Worm (Caenorhabditis elegans) whole organism, L1 larva: ENCODE measurements around the gene F52H2.3.

Experiments used
- C04F5.9 ChIP-seq: sonication (generic microtip); optimal IDR thresholded peaks from 2 replicates; lab custom pipeline; 2016; ENCODE audit warnings: missing genetic modification characterization, missing compliant biosample characterization
- C16A3.4 ChIP-seq: fragments of 150-350 bp; optimal IDR thresholded peaks from 2 replicates; lab custom pipeline; 2014; ENCODE audit warnings: missing biosample characterization, missing genetic modification characterization
- C34B4.2 ChIP-seq: sonication (generic microtip); optimal IDR thresholded peaks from 2 replicates; lab custom pipeline; 2017; ENCODE audit warnings: mild to moderate bottlenecking, missing genetic modification characterization, missing compliant biosample characterization
- F16B12.6 ChIP-seq: fragments of 150-350 bp; optimal IDR thresholded peaks from 2 replicates; lab custom pipeline; 2014; ENCODE audit warnings: missing biosample characterization, missing genetic modification characterization
- alr-1 ChIP-seq: fragments of 200-800 bp; sonication (Bioruptor generic); optimal IDR thresholded peaks from 2 replicates; lab custom pipeline; 2018; ENCODE audit warnings: borderline replicate concordance, mild to moderate bottlenecking, missing genetic modification characterization, missing compliant biosample characterization
- ceh-8 ChIP-seq: fragments of 200-800 bp; sonication (Bioruptor generic); optimal IDR thresholded peaks from 2 replicates; lab custom pipeline; 2018; ENCODE audit warnings: mild to moderate bottlenecking, missing genetic modification characterization, moderate library complexity, missing compliant biosample characterization
- ces-1 ChIP-seq: fragments of 150-350 bp; optimal IDR thresholded peaks from 2 replicates; lab custom pipeline; 2014; ENCODE audit warnings: missing biosample characterization, missing genetic modification reagents, missing genetic modification characterization
- dsc-1 ChIP-seq: sonication (generic microtip); optimal IDR thresholded peaks from 2 replicates; lab custom pipeline; 2016; ENCODE audit warnings: mild to moderate bottlenecking, missing genetic modification characterization, missing compliant biosample characterization
- efl-3 ChIP-seq: fragments of 200-800 bp; sonication (Bioruptor generic); optimal IDR thresholded peaks from 2 replicates; lab custom pipeline; 2018; ENCODE audit warnings: mild to moderate bottlenecking, missing genetic modification characterization, missing compliant biosample characterization
- elt-3 ChIP-seq, 6 experiments: fragments of 150-350 bp in 1 of 6; sonication (generic microtip); optimal IDR thresholded peaks; 2 replicates each; lab custom pipeline; 2017 to 2018; ENCODE audit warnings: missing biosample characterization in 6 of 6, missing genetic modification characterization in 6 of 6, inconsistent platforms in 1 of 6
- fkh-10 ChIP-seq: sonication (generic microtip); optimal IDR thresholded peaks from 2 replicates; lab custom pipeline; 2017; ENCODE audit warnings: missing biosample characterization, missing genetic modification reagents, missing genetic modification characterization
- hlh-17 ChIP-seq: fragments of 200-800 bp; sonication (Bioruptor generic); optimal IDR thresholded peaks from 2 replicates; lab custom pipeline; 2018; ENCODE audit warnings: missing genetic modification characterization, mild to moderate bottlenecking, missing compliant biosample characterization, moderate library complexity, borderline replicate concordance
- hpl-2 ChIP-seq: fragments of 150-350 bp; optimal IDR thresholded peaks from 2 replicates; lab custom pipeline; 2014; ENCODE audit warnings: missing biosample characterization, missing genetic modification reagents, missing genetic modification characterization
- jun-1 ChIP-seq: fragments of 150-350 bp; optimal IDR thresholded peaks from 2 replicates; lab custom pipeline; 2014; ENCODE audit warnings: missing biosample characterization, missing genetic modification reagents, missing genetic modification characterization
- lin-13 ChIP-seq: fragments of 150-350 bp; optimal IDR thresholded peaks from 2 replicates; lab custom pipeline; 2014; ENCODE audit warnings: missing biosample characterization, missing genetic modification reagents, missing genetic modification characterization
- lin-14 ChIP-seq: fragments of 200-800 bp; sonication (Bioruptor generic); optimal IDR thresholded peaks from 2 replicates; lab custom pipeline; 2018; ENCODE audit warnings: mild to moderate bottlenecking, missing genetic modification characterization, moderate library complexity, missing compliant biosample characterization
- lin-15B ChIP-seq: fragments of 150-350 bp; sonication (generic microtip); optimal IDR thresholded peaks from 3 replicates; lab custom pipeline; 2014; ENCODE audit warnings: missing biosample characterization, missing genetic modification characterization
- lin-35 ChIP-seq, 2 experiments: fragments of 150-350 bp; optimal IDR thresholded peaks; 2 replicates each; lab custom pipeline; 2014; ENCODE audit warnings: missing biosample characterization in 2 of 2, missing genetic modification characterization in 2 of 2, missing genetic modification reagents in 2 of 2
- lir-3 ChIP-seq: sonication (generic microtip); optimal IDR thresholded peaks from 2 replicates; lab custom pipeline; 2016; ENCODE audit warnings: mild to moderate bottlenecking, missing genetic modification characterization, moderate library complexity, missing compliant biosample characterization; ENCODE audit not compliant: poor library complexity
- mdl-1 ChIP-seq, 2 experiments: fragments of 150-350 bp; optimal IDR thresholded peaks; 2 replicates each; lab custom pipeline; 2014 to 2017; ENCODE audit warnings: missing biosample characterization in 2 of 2, missing genetic modification characterization in 2 of 2, inconsistent platforms in 1 of 2
- mef-2 ChIP-seq: fragments of 150-350 bp; optimal IDR thresholded peaks from 2 replicates; lab custom pipeline; 2014; ENCODE audit warnings: missing biosample characterization, missing genetic modification characterization
- nhr-71 ChIP-seq: sonication (generic microtip); optimal IDR thresholded peaks from 2 replicates; lab custom pipeline; 2016; ENCODE audit warnings: mild to moderate bottlenecking, missing genetic modification characterization, moderate library complexity, missing compliant biosample characterization
- nhr-90 ChIP-seq: sonication (generic microtip); optimal IDR thresholded peaks from 2 replicates; lab custom pipeline; 2016; ENCODE audit warnings: mild to moderate bottlenecking, missing genetic modification characterization, missing compliant biosample characterization; ENCODE audit not compliant: poor library complexity
- pqm-1 ChIP-seq: sonication (generic microtip); optimal IDR thresholded peaks from 3 replicates; lab custom pipeline; 2017; ENCODE audit warnings: missing biosample characterization, missing genetic modification characterization
- rnt-1 ChIP-seq: sonication (generic microtip); optimal IDR thresholded peaks from 2 replicates; lab custom pipeline; 2016; ENCODE audit warnings: mild to moderate bottlenecking, missing genetic modification characterization, moderate library complexity, missing compliant biosample characterization
- skn-1 ChIP-seq: fragments of 150-350 bp; optimal IDR thresholded peaks from 2 replicates; lab custom pipeline; 2014; ENCODE audit warnings: missing biosample characterization, missing genetic modification characterization
- snu-23 ChIP-seq: sonication (generic microtip); optimal IDR thresholded peaks from 2 replicates; lab custom pipeline; 2016; ENCODE audit warnings: missing genetic modification characterization, missing compliant biosample characterization
- unc-86 ChIP-seq: sonication (generic microtip); optimal IDR thresholded peaks from 2 replicates; lab custom pipeline; 2016; ENCODE audit warnings: missing genetic modification characterization, missing compliant biosample characterization
- vab-15 ChIP-seq: sonication (generic microtip); optimal IDR thresholded peaks from 2 replicates; lab custom pipeline; 2017; ENCODE audit warnings: missing genotype, mild to moderate bottlenecking, missing genetic modification characterization, missing compliant biosample characterization
- xbp-1 ChIP-seq: sonication (generic microtip); optimal IDR thresholded peaks from 2 replicates; lab custom pipeline; 2016; ENCODE audit warnings: missing genetic modification characterization, missing compliant biosample characterization
- ztf-11 ChIP-seq, 2 experiments: sonication (generic microtip); optimal IDR thresholded peaks; 2 replicates each; lab custom pipeline; 2016 to 2017; ENCODE audit warnings: missing genetic modification characterization in 2 of 2, missing biosample characterization in 1 of 2, missing compliant biosample characterization in 1 of 2

Gene F52H2.3

DNA sequence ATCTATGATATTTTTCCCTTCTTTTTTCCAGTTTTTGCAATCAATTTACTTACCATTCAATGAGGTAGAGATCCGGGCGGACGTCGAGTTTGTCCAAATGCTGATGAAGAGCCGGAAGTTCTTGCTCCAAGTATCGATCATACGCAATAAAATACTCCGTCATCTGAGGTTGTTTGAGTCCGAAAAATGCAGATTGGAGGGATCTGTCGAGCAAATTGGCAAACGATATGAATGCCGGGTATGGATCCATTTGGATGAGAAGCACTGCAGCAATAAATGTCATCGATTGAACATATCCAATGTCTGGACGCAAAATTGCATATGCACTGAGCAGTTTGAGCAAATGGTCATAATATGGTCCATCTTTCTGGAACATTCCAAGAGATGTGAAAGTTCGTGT, 13.7 kb downstream of the F52H2.3 start:
- TF ChIP-seq mdl-1 (tag; optimal IDR thresholded peaks at IDR 0.05; lab: Kevin White, UChicago), result no peak
- TF ChIP-seq alr-1 (tag; lab: Kevin White, UChicago), result peak; percentile 96

DNA sequence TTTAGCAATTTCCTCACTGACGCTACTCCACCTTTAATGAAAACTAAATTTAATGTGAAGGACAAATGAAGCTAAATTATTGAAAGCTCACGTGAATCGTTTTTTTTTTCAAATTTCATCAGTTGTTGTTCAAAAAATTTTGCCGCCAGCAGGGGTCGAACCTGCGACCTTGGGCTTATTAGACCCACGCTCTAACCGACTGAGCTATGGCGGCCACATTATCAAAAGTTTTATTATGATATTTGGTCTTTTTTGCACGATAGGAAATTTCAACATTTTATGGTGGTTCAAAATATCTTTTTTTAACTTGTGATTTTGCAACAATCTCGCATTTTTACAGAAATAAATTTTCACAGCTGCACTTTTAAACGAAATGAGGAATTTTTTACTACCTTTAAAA, 14.8 kb downstream of the F52H2.3 start:
- TF ChIP-seq hpl-2 (GFP tag; lab: Kevin White, UChicago) (no peak), mdl-1 (tag; optimal IDR thresholded peaks at IDR 0.05; lab: Kevin White, UChicago) (no peak), C16A3.4 (tag; lab: Kevin White, UChicago) (no peak), nhr-90 (tag; lab: Kevin White, UChicago) (no peak), pqm-1 (tag; lab: Kevin White, UChicago) (no peak), ztf-11 (tag; optimal IDR thresholded peaks at IDR 0.05; lab: Kevin White, UChicago) (no peak), ceh-8 (GFP tag; lab: Kevin White, UChicago) (no peak), lir-3 (tag; lab: Kevin White, UChicago) (no peak), fkh-10 (GFP tag; lab: Kevin White, UChicago) (no peak), nhr-71 (no peak), dsc-1 (no peak), vab-15 (tag; lab: Kevin White, UChicago) (no peak), alr-1 (tag; lab: Kevin White, UChicago) (no peak), skn-1 (no peak), unc-86 (tag; lab: Kevin White, UChicago) (no peak), xbp-1 (tag; lab: Kevin White, UChicago) (no peak)

DNA sequence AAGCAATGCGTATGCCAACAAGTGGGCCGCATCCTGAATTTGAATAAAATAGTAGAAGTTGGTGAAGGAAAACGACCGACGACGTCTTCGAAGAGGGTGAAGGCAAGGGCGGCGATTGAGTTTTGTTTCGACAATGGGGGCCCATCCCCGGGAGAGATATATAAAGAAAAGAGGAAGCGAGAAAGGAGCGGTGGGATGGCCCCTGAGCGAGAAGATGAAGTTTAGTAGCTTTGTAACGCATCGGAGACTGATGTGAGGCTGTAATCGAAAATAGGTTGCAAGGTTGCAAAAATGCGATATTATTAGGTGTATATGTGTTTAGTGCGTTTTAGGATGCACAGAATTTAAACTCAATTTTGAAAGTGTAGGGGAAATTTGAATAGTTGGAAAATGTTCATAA, 18.2 kb downstream of the F52H2.3 start:
- no peak for TF ChIP-seq lin-15B (tag; lab: Kevin White, UChicago)
- TF ChIP-seq ceh-8 (GFP tag; lab: Kevin White, UChicago), result no peak
- TF ChIP-seq efl-3, result no peak
- no peak for TF ChIP-seq C34B4.2 (tag; lab: Kevin White, UChicago)
- peak; percentile 19 for TF ChIP-seq lin-14 (GFP tag; lab: Kevin White, UChicago)
- TF ChIP-seq C04F5.9 (tag; lab: Kevin White, UChicago), result no peak
- no peak for TF ChIP-seq elt-3 (tag; optimal IDR thresholded peaks at IDR 0.05; lab: Kevin White, UChicago)
- TF ChIP-seq F16B12.6 (tag; lab: Kevin White, UChicago), result no peak
- peak; percentile 52 for TF ChIP-seq fkh-10 (GFP tag; lab: Kevin White, UChicago)
- no peak for TF ChIP-seq snu-23
- no peak for TF ChIP-seq hlh-17 (GFP tag; lab: Kevin White, UChicago)
- TF ChIP-seq ces-1 (GFP tag; lab: Kevin White, UChicago), result no peak
- no peak for TF ChIP-seq lin-13 (GFP tag; lab: Kevin White, UChicago)

DNA sequence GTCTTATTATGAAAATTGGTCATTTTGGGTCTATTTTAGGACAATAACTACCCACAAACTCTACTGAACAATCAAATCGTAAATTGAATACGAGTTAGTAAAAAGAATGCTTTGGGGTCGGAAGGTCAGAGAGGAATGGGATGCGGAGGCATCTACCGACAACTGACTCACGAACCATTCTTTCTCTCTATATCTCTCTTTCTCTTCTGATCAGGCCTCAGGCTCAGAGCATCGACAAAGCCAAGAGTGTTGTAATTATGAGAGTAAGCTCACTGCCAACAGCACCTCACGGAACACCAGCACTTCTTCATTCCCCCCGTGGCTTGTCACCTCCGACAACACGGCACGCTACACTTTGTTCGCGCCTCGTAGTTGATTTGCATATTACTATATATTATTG, 20.4 kb downstream of the F52H2.3 start:
- TF ChIP-seq mdl-1 (tag; optimal IDR thresholded peaks at IDR 0.05; lab: Kevin White, UChicago) (no peak), rnt-1 (tag; lab: Kevin White, UChicago) (peak; percentile 23), jun-1 (tag; lab: Kevin White, UChicago) (no peak), lin-35 (GFP tag; optimal IDR thresholded peaks at IDR 0.05; lab: Kevin White, UChicago) (no peak)

DNA sequence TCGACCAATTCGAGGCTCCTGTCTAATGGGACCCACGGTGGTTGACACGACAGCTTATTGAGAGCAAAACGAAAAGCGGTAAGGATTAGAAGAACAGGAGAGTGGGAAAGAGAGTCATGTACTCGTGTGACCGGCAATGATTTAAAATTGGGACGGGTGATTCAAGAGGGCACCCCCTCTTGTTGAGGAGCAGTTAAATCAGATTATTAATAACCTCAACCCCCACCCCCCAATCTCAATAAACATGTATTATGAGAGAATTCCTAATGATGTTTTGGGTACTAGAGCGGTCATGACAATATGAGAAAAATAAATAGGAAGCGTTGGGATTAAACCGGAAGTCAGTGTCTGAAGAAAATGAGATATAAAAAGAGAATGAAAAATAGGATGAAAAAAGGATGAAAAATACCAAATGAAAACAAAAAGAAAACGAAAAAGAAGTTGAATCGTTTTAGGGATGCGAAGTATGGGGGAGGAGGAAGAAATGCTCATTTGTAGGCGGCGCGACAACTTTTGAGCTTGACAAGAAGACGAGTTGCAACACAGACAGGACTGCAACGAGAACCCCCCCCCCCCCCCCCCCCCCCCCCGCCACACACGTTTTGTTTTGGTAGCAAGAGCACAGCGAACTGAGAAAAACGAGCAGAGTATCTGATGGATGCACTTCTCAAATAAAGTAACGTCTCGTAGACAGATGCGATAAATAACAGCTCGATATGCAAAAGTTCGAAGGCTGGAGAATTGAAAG, 23.7 kb downstream of the F52H2.3 start:
- peak; percentile 2 for TF ChIP-seq ceh-8 (GFP tag; lab: Kevin White, UChicago)
- no peak for TF ChIP-seq mef-2 (tag; lab: Kevin White, UChicago)
